Fruit fly (Drosophila melanogaster): ENCODE results near the gene GMF.

- TF ChIP-seq Pif1A (GFP tag; optimal IDR thresholded peaks at IDR 0.05) (no peak), CG13204 (GFP tag; optimal IDR thresholded peaks at IDR 0.05) (peak; percentile 80), Snoo (tag; optimal IDR thresholded peaks at IDR 0.05) (no peak), CG15710 (tag; optimal IDR thresholded peaks at IDR 0.05) (no peak), gl (tag; optimal IDR thresholded peaks at IDR 0.05) (no peak), CG9948 (tag; optimal IDR thresholded peaks at IDR 0.05) (no peak), EcR (GFP tag; optimal IDR thresholded peaks at IDR 0.05) (no peak), CG17806 (tag; optimal IDR thresholded peaks at IDR 0.05) (no peak), D1 (tag; optimal IDR thresholded peaks at IDR 0.05) (no peak), CG12605 (GFP tag; IDR thresholded peaks at IDR 0.05) (no peak), CG34367 (tag; optimal IDR thresholded peaks at IDR 0.05) (no peak)
Observed at dm6 chr2L:16278842-16279241, 23.9 kb downstream of the GMF start.

All from whole organism, pupa.